Fruit fly (Drosophila melanogaster): Measurements from ENCODE around the gene HemK1.
A peak's percentile ranks its signal among the peaks of the same experiment; 100 is the strongest.

HemK1 gene

DNA sequence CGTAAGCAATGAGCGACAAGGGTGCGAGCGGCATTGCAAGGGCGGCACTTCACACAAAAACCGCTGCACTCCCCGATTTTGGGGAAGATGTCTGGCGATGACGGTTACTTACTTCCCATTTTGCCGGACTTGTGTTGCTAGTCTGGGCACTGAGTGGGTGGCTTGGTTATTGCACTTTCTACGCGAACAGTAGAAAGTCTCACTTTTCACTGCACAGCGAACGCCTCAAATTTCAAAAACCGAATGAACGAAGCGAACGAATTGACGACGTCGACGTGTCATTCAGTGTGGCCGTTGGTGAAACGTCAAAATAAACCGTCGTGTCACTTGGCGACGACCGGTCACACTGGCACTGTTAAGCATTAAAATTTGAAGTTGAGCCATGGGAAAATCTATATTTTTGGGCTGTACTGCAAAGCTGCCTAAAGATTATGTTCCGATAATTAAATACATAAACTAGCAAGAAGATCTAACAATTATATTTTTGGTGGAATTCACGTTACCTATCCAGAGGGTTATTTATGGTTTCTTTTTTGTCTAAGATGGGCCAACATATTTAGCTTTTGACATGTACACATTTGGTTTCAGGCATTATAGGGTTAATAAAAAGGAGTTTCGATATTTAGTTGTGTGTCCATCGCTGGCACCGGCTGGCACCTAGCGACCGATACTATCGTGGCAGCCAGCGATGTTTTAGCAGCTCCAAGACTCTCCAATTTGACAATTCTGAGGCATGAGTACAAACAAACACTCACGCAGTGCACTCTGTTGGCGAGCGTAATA lies 12.9 kb upstream of the HemK1 start, which contains the start of the genes Sec61alpha and Daxx:
Sec61alpha (minus strand) TSS at position 364 of the 783 bp plus-strand sequence.
Daxx (plus strand) TSS at position 718 of the 783 bp plus-strand sequence.
- TF ChIP-seq cic (GFP tag; optimal IDR thresholded peaks at IDR 0.05) (no peak), kay (GFP tag; ENCODE audit: borderline replicate concordance) (no peak), CG7045 (GFP tag; optimal IDR thresholded peaks at IDR 0.05) (peak; percentile 61), CG11617 (GFP tag; optimal IDR thresholded peaks at IDR 0.05) (peak; percentile 55), CG5204 (GFP tag; optimal IDR thresholded peaks at IDR 0.05) (no peak), CG12768 (GFP tag; optimal IDR thresholded peaks at IDR 0.05) (peak; percentile 70), CG7101 (tag; optimal IDR thresholded peaks at IDR 0.05) (peak; percentile 83), Hr96 (GFP tag; optimal IDR thresholded peaks at IDR 0.05) (peak; percentile 90), bab1 (GFP tag; optimal IDR thresholded peaks at IDR 0.05) (peak; percentile 83), pad (GFP tag; optimal IDR thresholded peaks at IDR 0.05) (peak; percentile 45), CG14711 (tag; optimal IDR thresholded peaks at IDR 0.05) (peak; percentile 74), CG1620 (GFP tag; optimal IDR thresholded peaks at IDR 0.05) (peak; percentile 93), tj (GFP tag; optimal IDR thresholded peaks at IDR 0.05) (peak; percentile 84), CG33017 (tag; optimal IDR thresholded peaks at IDR 0.05) (peak; percentile 75), Crg-1 (GFP tag; optimal IDR thresholded peaks at IDR 0.05) (peak; percentile 66), cnc (optimal IDR thresholded peaks at IDR 0.05) (no peak), Mnt (GFP tag; optimal IDR thresholded peaks at IDR 0.05) (peak; percentile 62), Clk (GFP tag; optimal IDR thresholded peaks at IDR 0.05) (peak; percentile 85), ovo (GFP tag; optimal IDR thresholded peaks at IDR 0.05) (peak; percentile 68), toe (GFP tag; optimal IDR thresholded peaks at IDR 0.05) (peak; percentile 94)

DNA sequence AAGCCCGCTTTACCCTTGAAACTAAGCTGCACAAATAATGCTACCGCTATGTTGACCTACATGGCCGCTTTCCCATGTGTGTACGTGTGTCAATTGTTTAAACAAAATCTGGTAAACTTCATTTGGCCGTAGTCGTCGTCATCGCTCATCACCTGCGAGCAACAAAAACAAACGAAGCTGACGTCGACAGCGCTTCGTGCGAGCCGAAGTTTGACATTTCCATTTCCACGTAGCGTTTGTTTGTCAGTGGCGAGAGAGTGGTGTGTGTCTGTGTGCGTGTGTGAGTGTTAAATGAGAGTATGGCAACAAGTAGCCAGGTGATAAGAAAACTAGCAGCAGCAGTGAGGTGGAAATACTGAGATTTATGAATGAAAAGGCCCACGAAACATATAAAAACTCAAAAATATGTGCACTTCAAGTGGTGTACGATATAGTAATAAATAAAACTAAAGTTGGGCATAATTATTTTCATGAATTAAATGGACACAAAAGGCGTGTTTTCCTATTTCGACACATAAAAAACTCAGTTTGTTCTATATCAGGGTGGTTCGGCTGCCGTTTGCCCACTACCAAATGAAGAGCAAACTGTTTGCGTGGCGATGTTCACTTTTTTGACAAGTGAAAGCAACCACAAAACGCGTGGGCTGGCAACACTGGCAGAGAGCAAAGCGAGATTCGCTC lies 11.9 kb upstream of the HemK1 start:
- TF ChIP-seq tj (GFP tag; optimal IDR thresholded peaks at IDR 0.05): no peak
- TF ChIP-seq CG33017 (tag; optimal IDR thresholded peaks at IDR 0.05): peak; percentile 42
- peak; percentile 32 for TF ChIP-seq CG11617 (GFP tag; optimal IDR thresholded peaks at IDR 0.05)
- TF ChIP-seq CG7045 (GFP tag; optimal IDR thresholded peaks at IDR 0.05): no peak
- TF ChIP-seq CG7101 (tag; optimal IDR thresholded peaks at IDR 0.05): peak; percentile 29
- peak; percentile 84 for TF ChIP-seq Mnt (GFP tag; optimal IDR thresholded peaks at IDR 0.05)
- TF ChIP-seq CG12768 (GFP tag; optimal IDR thresholded peaks at IDR 0.05): peak; percentile 28
- no peak for TF ChIP-seq cnc (optimal IDR thresholded peaks at IDR 0.05)
- TF ChIP-seq ovo (GFP tag; optimal IDR thresholded peaks at IDR 0.05): peak; percentile 63
- peak; percentile 65 for TF ChIP-seq bab1 (GFP tag; optimal IDR thresholded peaks at IDR 0.05)
- TF ChIP-seq CG5204 (GFP tag; optimal IDR thresholded peaks at IDR 0.05): no peak
- TF ChIP-seq cic (GFP tag; optimal IDR thresholded peaks at IDR 0.05): peak; percentile 97
- TF ChIP-seq Crg-1 (GFP tag; optimal IDR thresholded peaks at IDR 0.05): peak; percentile 56
- peak; percentile 62 for TF ChIP-seq CG14711 (tag; optimal IDR thresholded peaks at IDR 0.05)
- TF ChIP-seq toe (GFP tag; optimal IDR thresholded peaks at IDR 0.05): no peak
- no peak for TF ChIP-seq pad (GFP tag; optimal IDR thresholded peaks at IDR 0.05)
- TF ChIP-seq CG1620 (GFP tag; optimal IDR thresholded peaks at IDR 0.05): no peak
- no peak for TF ChIP-seq Hr96 (GFP tag; optimal IDR thresholded peaks at IDR 0.05)
- no peak for TF ChIP-seq Clk (GFP tag; optimal IDR thresholded peaks at IDR 0.05)
- no peak for TF ChIP-seq kay (GFP tag; ENCODE audit: borderline replicate concordance)

DNA sequence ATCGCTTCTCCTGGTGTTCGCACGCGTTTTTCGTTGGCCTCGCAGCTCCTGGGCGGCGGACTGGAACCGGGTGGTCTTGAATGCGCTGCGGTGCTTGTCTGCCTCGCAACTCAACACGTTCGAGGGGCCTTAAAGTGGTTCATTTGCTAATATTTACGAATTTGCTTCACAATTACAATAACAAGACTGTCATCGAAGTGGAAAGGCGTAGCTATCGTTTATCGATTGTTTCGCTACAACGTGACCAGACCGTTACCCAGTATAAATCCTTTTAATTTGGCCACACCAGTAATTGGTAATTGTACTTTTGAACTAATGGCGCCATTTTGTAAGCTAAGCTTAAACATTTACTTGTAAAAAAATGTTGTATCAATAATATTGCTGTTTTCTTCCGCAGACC lies 9.3 kb upstream of the HemK1 start, which contains the start of gene CG9536:
CG9536 (minus strand) TSS at position 223 of the 400 bp plus-strand sequence.
- TF ChIP-seq CG5204 (GFP tag; optimal IDR thresholded peaks at IDR 0.05): no peak
- no peak for TF ChIP-seq Mnt (GFP tag; optimal IDR thresholded peaks at IDR 0.05)
- peak; percentile 75 for TF ChIP-seq bab1 (GFP tag; optimal IDR thresholded peaks at IDR 0.05)
- no peak for TF ChIP-seq CG7101 (tag; optimal IDR thresholded peaks at IDR 0.05)

DNA sequence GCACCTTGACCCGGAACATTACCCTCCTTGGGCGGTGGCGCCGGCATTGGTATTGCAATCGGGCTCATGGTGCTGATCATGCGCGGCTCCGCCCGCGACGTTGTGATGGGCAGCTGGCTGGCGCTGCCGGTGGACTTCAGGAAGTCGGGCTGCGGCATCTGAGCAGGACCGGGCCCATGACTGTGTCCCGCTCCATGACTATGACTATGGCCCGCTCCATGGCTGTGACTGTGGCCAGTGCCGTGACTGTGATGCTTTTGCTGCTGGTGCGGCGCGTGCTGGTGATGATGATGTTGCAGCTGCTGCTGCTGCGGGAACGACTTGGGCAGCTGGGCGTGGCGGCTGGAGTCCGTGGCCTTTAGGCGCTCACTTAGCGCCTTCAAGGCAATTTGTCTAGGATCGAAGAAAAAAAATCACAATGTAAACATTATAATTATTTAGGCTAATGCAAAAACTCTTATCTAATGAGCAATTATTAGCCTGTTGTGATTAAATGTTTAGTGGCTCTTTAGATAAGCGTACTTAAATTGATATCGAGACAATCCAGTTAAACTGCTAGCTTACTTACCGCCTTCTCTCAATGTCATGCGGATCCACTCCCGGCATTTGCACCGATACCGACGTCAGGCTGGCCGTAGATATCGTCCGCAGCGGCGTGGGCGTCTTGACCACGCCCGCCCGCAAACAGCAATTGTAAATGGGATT lies 7.5 kb upstream of the HemK1 start:
- peak; percentile 30 for TF ChIP-seq CG33017 (tag; optimal IDR thresholded peaks at IDR 0.05)
- TF ChIP-seq Hr96 (GFP tag; optimal IDR thresholded peaks at IDR 0.05): no peak
- peak; percentile 70 for TF ChIP-seq CG12768 (GFP tag; optimal IDR thresholded peaks at IDR 0.05)
- no peak for TF ChIP-seq CG14711 (tag; optimal IDR thresholded peaks at IDR 0.05)
- TF ChIP-seq pad (GFP tag; optimal IDR thresholded peaks at IDR 0.05): no peak
- no peak for TF ChIP-seq cnc (optimal IDR thresholded peaks at IDR 0.05)
- TF ChIP-seq bab1 (GFP tag; optimal IDR thresholded peaks at IDR 0.05): no peak
- TF ChIP-seq CG1620 (GFP tag; optimal IDR thresholded peaks at IDR 0.05): no peak
- no peak for TF ChIP-seq Clk (GFP tag; optimal IDR thresholded peaks at IDR 0.05)
- TF ChIP-seq CG5204 (GFP tag; optimal IDR thresholded peaks at IDR 0.05): no peak
- no peak for TF ChIP-seq ovo (GFP tag; optimal IDR thresholded peaks at IDR 0.05)
- no peak for TF ChIP-seq kay (GFP tag; ENCODE audit: borderline replicate concordance)
- peak; percentile 41 for TF ChIP-seq cic (GFP tag; optimal IDR thresholded peaks at IDR 0.05)
- TF ChIP-seq Crg-1 (GFP tag; optimal IDR thresholded peaks at IDR 0.05): no peak
- TF ChIP-seq CG11617 (GFP tag; optimal IDR thresholded peaks at IDR 0.05): no peak
- TF ChIP-seq tj (GFP tag; optimal IDR thresholded peaks at IDR 0.05): no peak
- no peak for TF ChIP-seq toe (GFP tag; optimal IDR thresholded peaks at IDR 0.05)
- no peak for TF ChIP-seq CG7101 (tag; optimal IDR thresholded peaks at IDR 0.05)
- TF ChIP-seq CG7045 (GFP tag; optimal IDR thresholded peaks at IDR 0.05): no peak
- TF ChIP-seq Mnt (GFP tag; optimal IDR thresholded peaks at IDR 0.05): no peak

DNA sequence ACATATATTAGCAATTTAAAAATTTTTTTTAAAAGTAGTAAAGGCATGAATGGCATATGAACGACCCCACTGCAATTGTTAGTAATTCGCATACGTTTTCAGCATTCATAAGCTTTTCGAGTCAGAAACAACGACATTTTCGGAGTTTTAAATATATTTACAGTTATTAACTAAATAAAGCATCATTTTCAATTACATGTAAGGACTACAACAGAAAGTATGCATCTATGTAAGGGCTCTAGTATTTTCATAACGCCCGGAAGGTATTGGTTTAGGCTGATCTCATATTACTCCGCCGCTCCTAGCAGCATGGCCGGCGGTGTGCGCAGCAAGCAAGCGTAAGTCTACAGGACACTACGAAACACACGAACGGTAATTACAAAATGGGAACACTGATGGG lies 6.8 kb upstream of the HemK1 start:
- no peak for TF ChIP-seq Crg-1 (GFP tag; optimal IDR thresholded peaks at IDR 0.05)
- no peak for TF ChIP-seq Mnt (GFP tag; optimal IDR thresholded peaks at IDR 0.05)
- TF ChIP-seq Hr96 (GFP tag; optimal IDR thresholded peaks at IDR 0.05): no peak
- no peak for TF ChIP-seq bab1 (GFP tag; optimal IDR thresholded peaks at IDR 0.05)
- TF ChIP-seq CG7101 (tag; optimal IDR thresholded peaks at IDR 0.05): no peak
- TF ChIP-seq CG11617 (GFP tag; optimal IDR thresholded peaks at IDR 0.05): no peak
- TF ChIP-seq kay (GFP tag; ENCODE audit: borderline replicate concordance): no peak
- no peak for TF ChIP-seq Clk (GFP tag; optimal IDR thresholded peaks at IDR 0.05)
- no peak for TF ChIP-seq CG7045 (GFP tag; optimal IDR thresholded peaks at IDR 0.05)
- no peak for TF ChIP-seq ovo (GFP tag; optimal IDR thresholded peaks at IDR 0.05)
- no peak for TF ChIP-seq CG1620 (GFP tag; optimal IDR thresholded peaks at IDR 0.05)
- no peak for TF ChIP-seq toe (GFP tag; optimal IDR thresholded peaks at IDR 0.05)
- no peak for TF ChIP-seq cic (GFP tag; optimal IDR thresholded peaks at IDR 0.05)
- no peak for TF ChIP-seq CG33017 (tag; optimal IDR thresholded peaks at IDR 0.05)
- TF ChIP-seq pad (GFP tag; optimal IDR thresholded peaks at IDR 0.05): no peak

Data from whole organism, adult.